Worm (Caenorhabditis elegans) whole organism, L1 larva: ENCODE measurements around the gene Y82E9BL.12.

Source experiments
- ama-1 ChIP-seq: fragments of 150-350 bp; optimal IDR thresholded peaks from 2 replicates; lab custom pipeline; 2014
- ceh-82 ChIP-seq, 3 experiments: fragments of 150-350 bp in 1 of 3; sonication (generic microtip) in 2 of 3; optimal IDR thresholded peaks; 2 replicates each; lab custom pipeline; 2014 to 2017; ENCODE audit warnings: missing biosample characterization in 3 of 3, missing genetic modification characterization in 3 of 3
- lin-39 ChIP-seq: fragments of 150-350 bp; optimal IDR thresholded peaks from 2 replicates; lab custom pipeline; 2014; ENCODE audit warnings: missing biosample characterization, missing genetic modification reagents, missing genetic modification characterization
- unc-98 ChIP-seq: fragments of 200-800 bp; sonication (Bioruptor generic); IDR thresholded peaks from 2 replicates; pipeline ENCODE4 v1.3.6; 2022; ENCODE audit warnings: missing genetic modification characterization, missing compliant biosample characterization
- zag-1 ChIP-seq: fragments of 150-350 bp; optimal IDR thresholded peaks from 2 replicates; lab custom pipeline; 2014; ENCODE audit warnings: missing biosample characterization, missing genetic modification characterization

ce11 chrIII:1342919-1343419 lies 34.0 kb downstream of the Y82E9BL.12 start, which contains the start of gene fbxa-27:
- TF ChIP-seq unc-98 (GFP tag; lab: Robert Waterston, UW) = no peak
- TF ChIP-seq ama-1 (lab: Kevin White, UChicago) = no peak
- TF ChIP-seq zag-1 (tag; lab: Kevin White, UChicago) = no peak
- TF ChIP-seq ceh-82 (tag; optimal IDR thresholded peaks at IDR 0.05; lab: Kevin White, UChicago) = no peak
- no peak for TF ChIP-seq lin-39 (tag; lab: Kevin White, UChicago)
